Worm (Caenorhabditis elegans) whole organism, late embryonic: ENCODE data around the gene mma-1.

Experiments
- C08G9.2 ChIP-seq: sonication (generic microtip); optimal IDR thresholded peaks from 2 replicates; lab custom pipeline; 2016; ENCODE audit warnings: mild to moderate bottlenecking, missing genetic modification characterization, moderate library complexity, missing compliant biosample characterization
- C38D4.7 ChIP-seq: fragments of 200-800 bp; sonication (Bioruptor generic); optimal IDR thresholded peaks from 2 replicates; lab custom pipeline; 2018; ENCODE audit warnings: mild to moderate bottlenecking, missing genetic modification characterization, moderate library complexity, missing compliant biosample characterization
- K09A11.1 ChIP-seq: sonication (generic microtip); optimal IDR thresholded peaks from 2 replicates; lab custom pipeline; 2017; ENCODE audit warnings: antibody characterized with exemption, mild to moderate bottlenecking, missing genetic modification characterization, missing compliant biosample characterization; ENCODE audit not compliant: insufficient read depth
- T23F11.4 ChIP-seq: fragments of 200-800 bp; sonication (Bioruptor generic); optimal IDR thresholded peaks from 2 replicates; lab custom pipeline; 2018; ENCODE audit warnings: mild to moderate bottlenecking, missing genetic modification characterization, missing compliant biosample characterization
- Y22D7AL.16 ChIP-seq: sonication (generic microtip); optimal IDR thresholded peaks from 2 replicates; lab custom pipeline; 2016; ENCODE audit warnings: missing genetic modification characterization, missing compliant biosample characterization
- ama-1 ChIP-seq: fragments of 150-350 bp; optimal IDR thresholded peaks from 2 replicates; lab custom pipeline; 2014
- ceh-14 ChIP-seq: sonication (generic microtip); optimal IDR thresholded peaks from 2 replicates; lab custom pipeline; 2016; ENCODE audit warnings: missing genotype, missing genetic modification characterization, missing compliant biosample characterization
- ceh-18 ChIP-seq: sonication (generic microtip); optimal IDR thresholded peaks from 2 replicates; lab custom pipeline; 2016; ENCODE audit warnings: missing genetic modification characterization, missing compliant biosample characterization
- ceh-19 ChIP-seq: fragments of 200-800 bp; sonication (Bioruptor generic); optimal IDR thresholded peaks from 2 replicates; lab custom pipeline; 2018; ENCODE audit warnings: mild to moderate bottlenecking, missing genetic modification characterization, missing compliant biosample characterization
- ceh-2 ChIP-seq: sonication (generic microtip); optimal IDR thresholded peaks from 2 replicates; lab custom pipeline; 2016; ENCODE audit warnings: missing genotype, missing genetic modification characterization, missing compliant biosample characterization
- ceh-22 ChIP-seq: sonication (generic microtip); optimal IDR thresholded peaks from 2 replicates; lab custom pipeline; 2017; ENCODE audit warnings: missing biosample characterization, missing genetic modification characterization
- ceh-24 ChIP-seq: sonication (generic microtip); optimal IDR thresholded peaks from 2 replicates; lab custom pipeline; 2016; ENCODE audit warnings: mild to moderate bottlenecking, missing genetic modification characterization, missing compliant biosample characterization
- ceh-30 ChIP-seq: fragments of 150-350 bp; optimal IDR thresholded peaks from 2 replicates; lab custom pipeline; 2014; ENCODE audit warnings: missing biosample characterization, missing genetic modification characterization
- ceh-34 ChIP-seq: sonication (generic microtip); optimal IDR thresholded peaks from 2 replicates; lab custom pipeline; 2016; ENCODE audit warnings: mild to moderate bottlenecking, missing genetic modification characterization, missing compliant biosample characterization
- ceh-45 ChIP-seq: fragments of 200-800 bp; sonication (Bioruptor generic); IDR thresholded peaks from 2 replicates; pipeline ENCODE4 v1.3.6; 2022; ENCODE audit warnings: missing genetic modification reagents, missing genetic modification characterization, missing compliant biosample characterization
- che-1 ChIP-seq: sonication (generic microtip); optimal IDR thresholded peaks from 2 replicates; lab custom pipeline; 2016; ENCODE audit warnings: mild to moderate bottlenecking, missing genetic modification characterization, missing compliant biosample characterization
- dmd-4 ChIP-seq: sonication (generic microtip); optimal IDR thresholded peaks from 2 replicates; lab custom pipeline; 2016; ENCODE audit warnings: borderline replicate concordance, missing genetic modification characterization, missing compliant biosample characterization
- elt-2 ChIP-seq: sonication (generic microtip); optimal IDR thresholded peaks from 2 replicates; lab custom pipeline; 2016; ENCODE audit warnings: missing genetic modification reagents, missing genetic modification characterization, missing compliant biosample characterization
- elt-4 ChIP-seq: sonication (generic microtip); optimal IDR thresholded peaks from 2 replicates; lab custom pipeline; 2016; ENCODE audit warnings: missing genetic modification characterization, missing compliant biosample characterization
- ets-4 ChIP-seq: sonication (generic microtip); optimal IDR thresholded peaks from 2 replicates; lab custom pipeline; 2016; ENCODE audit warnings: missing genetic modification characterization, missing compliant biosample characterization
- eyg-1 ChIP-seq: sonication (generic microtip); optimal IDR thresholded peaks from 2 replicates; lab custom pipeline; 2016; ENCODE audit warnings: missing genotype, missing genetic modification characterization, missing compliant biosample characterization
- fax-1 ChIP-seq: sonication (generic microtip); optimal IDR thresholded peaks from 2 replicates; lab custom pipeline; 2016; ENCODE audit warnings: missing genotype, missing genetic modification characterization, missing compliant biosample characterization
- fkh-10 ChIP-seq: fragments of 150-350 bp; optimal IDR thresholded peaks from 2 replicates; lab custom pipeline; 2014; ENCODE audit warnings: missing biosample characterization, missing genetic modification reagents, missing genetic modification characterization
- gmeb-2 ChIP-seq: sonication (generic microtip); optimal IDR thresholded peaks from 2 replicates; lab custom pipeline; 2016; ENCODE audit warnings: missing genetic modification characterization, inconsistent platforms, missing compliant biosample characterization
- hlh-13 ChIP-seq: fragments of 200-800 bp; sonication (Bioruptor generic); optimal IDR thresholded peaks from 2 replicates; lab custom pipeline; 2018; ENCODE audit warnings: mild to moderate bottlenecking, missing genetic modification characterization, missing compliant biosample characterization
- hlh-15 ChIP-seq: sonication (generic microtip); optimal IDR thresholded peaks from 2 replicates; lab custom pipeline; 2016; ENCODE audit warnings: missing genetic modification characterization, missing compliant biosample characterization
- hlh-30 ChIP-seq: sonication (generic microtip); optimal IDR thresholded peaks from 2 replicates; lab custom pipeline; 2017; ENCODE audit warnings: antibody characterized with exemption, missing genetic modification characterization, missing compliant biosample characterization; ENCODE audit not compliant: insufficient read depth
- hlh-6 ChIP-seq: sonication (generic microtip); optimal IDR thresholded peaks from 2 replicates; lab custom pipeline; 2016; ENCODE audit warnings: missing genotype, missing genetic modification characterization, missing compliant biosample characterization
- lin-11 ChIP-seq: fragments of 200-800 bp; sonication (Bioruptor generic); optimal IDR thresholded peaks from 2 replicates; lab custom pipeline; 2018; ENCODE audit warnings: mild to moderate bottlenecking, missing genetic modification characterization, missing compliant biosample characterization
- madf-2 ChIP-seq: sonication (generic microtip); optimal IDR thresholded peaks from 2 replicates; lab custom pipeline; 2017; ENCODE audit warnings: missing genetic modification characterization, missing compliant biosample characterization
- nhr-11 ChIP-seq: fragments of 150-350 bp; optimal IDR thresholded peaks from 2 replicates; lab custom pipeline; 2014; ENCODE audit warnings: missing biosample characterization, missing genetic modification characterization
- npax-4 ChIP-seq: sonication (generic microtip); optimal IDR thresholded peaks from 2 replicates; lab custom pipeline; 2016; ENCODE audit warnings: missing genetic modification characterization, missing compliant biosample characterization
- pat-9 ChIP-seq: fragments of 200-800 bp; sonication (Bioruptor generic); optimal IDR thresholded peaks from 2 replicates; lab custom pipeline; 2018; ENCODE audit warnings: mild to moderate bottlenecking, missing genetic modification characterization, moderate library complexity, missing compliant biosample characterization
- pax-1 ChIP-seq: fragments of 150-350 bp; optimal IDR thresholded peaks from 2 replicates; lab custom pipeline; 2014; ENCODE audit warnings: missing biosample characterization, missing genetic modification characterization
- pha-2 ChIP-seq: sonication (generic microtip); optimal IDR thresholded peaks from 2 replicates; lab custom pipeline; 2017; ENCODE audit warnings: mild to moderate bottlenecking, missing genetic modification characterization, missing compliant biosample characterization
- pha-4 ChIP-seq: fragments of 150-350 bp; optimal IDR thresholded peaks from 2 replicates; lab custom pipeline; 2018; ENCODE audit warnings: missing biosample characterization, missing genetic modification reagents, missing genetic modification characterization
- pqm-1 ChIP-seq: sonication (generic microtip); optimal IDR thresholded peaks from 2 replicates; lab custom pipeline; 2016; ENCODE audit warnings: missing genetic modification characterization, missing compliant biosample characterization
- pros-1 ChIP-seq: fragments of 150-350 bp; optimal IDR thresholded peaks from 2 replicates; lab custom pipeline; 2014; ENCODE audit warnings: missing biosample characterization, missing genetic modification reagents, missing genetic modification characterization
- ref-2 ChIP-seq: sonication (generic microtip); optimal IDR thresholded peaks from 2 replicates; lab custom pipeline; 2016; ENCODE audit warnings: missing genetic modification characterization, missing compliant biosample characterization
- tbx-2 ChIP-seq: sonication (generic microtip); optimal IDR thresholded peaks from 2 replicates; lab custom pipeline; 2016; ENCODE audit warnings: missing genetic modification characterization, missing compliant biosample characterization
- tbx-7 ChIP-seq: sonication (generic microtip); optimal IDR thresholded peaks from 2 replicates; lab custom pipeline; 2016; ENCODE audit warnings: missing genotype, missing genetic modification characterization, missing compliant biosample characterization
- unc-42 ChIP-seq: sonication (generic microtip); optimal IDR thresholded peaks from 2 replicates; lab custom pipeline; 2016; ENCODE audit warnings: missing genotype, missing genetic modification characterization, missing compliant biosample characterization
- unc-55 ChIP-seq: sonication (generic microtip); optimal IDR thresholded peaks from 2 replicates; lab custom pipeline; 2017; ENCODE audit warnings: missing biosample characterization, missing genetic modification reagents, missing genetic modification characterization
- unc-86 ChIP-seq: sonication (generic microtip); optimal IDR thresholded peaks from 2 replicates; lab custom pipeline; 2016; ENCODE audit warnings: missing genetic modification characterization, missing compliant biosample characterization
- ztf-16 ChIP-seq: sonication (generic microtip); optimal IDR thresholded peaks from 2 replicates; lab custom pipeline; 2017; ENCODE audit warnings: missing genetic modification characterization, missing compliant biosample characterization

The mma-1 gene

DNA sequence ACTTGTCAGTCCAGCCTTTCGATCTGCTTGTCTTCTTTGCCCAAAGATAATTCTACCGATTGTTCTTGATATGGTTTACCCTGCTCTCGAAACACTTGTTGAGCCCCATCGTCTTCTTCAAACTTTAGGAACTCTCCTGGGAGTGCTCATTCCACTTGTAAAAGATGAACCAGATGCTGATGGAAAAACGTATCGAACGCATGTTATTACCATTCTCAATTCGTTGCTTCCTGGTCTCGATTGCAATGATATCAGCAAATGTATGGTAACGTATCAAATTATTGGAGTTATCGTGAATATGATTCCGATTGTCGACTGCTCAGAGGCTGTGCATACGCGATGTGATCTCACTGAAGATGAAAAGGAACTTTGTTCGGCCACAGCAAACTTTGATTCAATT lies 5.7 kb upstream of the mma-1 start:
- TF ChIP-seq eyg-1 (tag; lab: Kevin White, UChicago), result no peak
- TF ChIP-seq dmd-4, result no peak
- TF ChIP-seq ceh-2 (tag; lab: Kevin White, UChicago), result no peak
- no peak for TF ChIP-seq che-1
- TF ChIP-seq ets-4 (tag; lab: Kevin White, UChicago), result no peak
- no peak for TF ChIP-seq ref-2 (tag; lab: Kevin White, UChicago)
- TF ChIP-seq ceh-45 (GFP tag; lab: Robert Waterston, UW), result no peak
- no peak for TF ChIP-seq pha-2 (tag; lab: Kevin White, UChicago)
- TF ChIP-seq nhr-11, result no peak
- TF ChIP-seq, all 69 proteins: peak for 0

DNA sequence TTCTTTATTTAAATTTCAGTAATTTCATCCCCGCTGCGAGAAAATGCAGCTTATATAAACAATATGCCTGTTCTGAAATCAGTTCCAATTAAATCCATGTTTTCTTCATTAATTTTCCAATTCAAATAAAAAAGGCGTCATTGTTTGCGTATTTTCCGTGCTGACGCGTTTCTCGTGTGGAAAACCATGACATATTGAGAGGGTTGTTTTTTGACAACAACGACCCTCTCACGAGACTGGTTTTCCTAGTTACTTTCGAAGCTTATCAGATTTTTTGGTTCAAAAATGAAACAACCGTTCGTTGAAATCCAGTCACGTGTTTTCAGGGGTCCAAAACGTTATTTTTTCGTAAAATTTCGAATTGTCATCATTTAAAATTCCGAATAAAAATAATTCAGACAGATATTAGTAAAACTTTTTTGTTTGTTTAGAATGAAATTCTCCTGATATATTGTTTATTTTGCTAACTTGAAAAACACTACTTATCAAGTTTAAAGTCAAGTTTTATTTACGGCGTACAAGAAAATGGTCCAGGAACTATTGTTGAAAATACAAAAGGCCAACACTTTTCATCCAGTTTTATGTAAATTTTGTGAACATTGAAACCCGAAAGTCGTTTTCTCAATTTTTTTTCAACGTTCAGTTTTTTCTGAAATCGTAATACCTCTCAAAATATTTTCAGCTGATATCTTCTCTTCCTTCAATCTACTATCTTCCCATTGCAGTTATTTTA lies 3.6 kb upstream of the mma-1 start, which contains the start of gene C14C10.5:
Gene C14C10.5 (plus strand): TSS at position 683 of the 733 bp plus-strand sequence.
- TF ChIP-seq npax-4 (tag; lab: Kevin White, UChicago) (no peak), pax-1 (tag; lab: Kevin White, UChicago) (no peak), pros-1 (tag; lab: Kevin White, UChicago) (no peak), ceh-22 (tag; lab: Kevin White, UChicago) (no peak), ceh-14 (no peak), unc-55 (GFP tag; lab: Kevin White, UChicago) (no peak), tbx-7 (tag; lab: Kevin White, UChicago) (no peak), ceh-18 (tag; lab: Kevin White, UChicago) (no peak), elt-2 (tag; lab: Kevin White, UChicago) (no peak), ztf-16 (no peak), unc-86 (tag; lab: Kevin White, UChicago) (no peak), hlh-6 (no peak), pqm-1 (tag; lab: Kevin White, UChicago) (no peak), ceh-30 (tag; lab: Kevin White, UChicago) (no peak), hlh-13 (GFP tag; lab: Kevin White, UChicago) (no peak), lin-11 (tag; lab: Kevin White, UChicago) (no peak), ceh-45 (GFP tag; lab: Robert Waterston, UW) (no peak)

DNA sequence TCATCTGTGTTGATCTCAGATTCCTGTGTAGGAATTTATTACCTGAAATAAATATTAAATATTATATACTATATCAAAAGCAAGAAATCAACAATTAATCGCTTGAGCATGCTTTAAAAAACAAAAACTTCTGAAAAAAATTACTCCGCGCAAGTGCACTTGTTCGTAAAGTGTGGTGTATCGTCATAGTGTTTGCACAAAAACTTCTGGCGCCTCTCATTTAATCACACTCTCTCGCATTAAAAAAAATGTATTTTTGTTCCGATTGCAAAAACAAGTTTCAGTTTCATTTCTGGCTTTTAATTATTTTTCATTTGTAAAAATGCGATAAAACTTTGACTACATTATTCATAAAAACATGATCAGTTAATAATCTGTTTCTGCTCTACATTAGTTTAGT lies 3.0 kb upstream of the mma-1 start, which contains the start of the genes C14C10.10 and ril-2:
Gene C14C10.10 (minus strand): TSS at position 19 of the 400 bp plus-strand sequence.
Gene ril-2 (minus strand): TSS at position 48 of the 400 bp plus-strand sequence.
- TF ChIP-seq pha-4 (no peak), fkh-10 (GFP tag; lab: Kevin White, UChicago) (no peak), tbx-2 (tag; lab: Kevin White, UChicago) (no peak), pros-1 (tag; lab: Kevin White, UChicago) (no peak), che-1 (no peak), gmeb-2 (no peak), ama-1 (no peak), lin-11 (tag; lab: Kevin White, UChicago) (no peak), ceh-34 (tag; lab: Kevin White, UChicago) (no peak), K09A11.1 (tag; lab: Kevin White, UChicago) (no peak), fax-1 (tag; lab: Kevin White, UChicago) (no peak), ceh-22 (tag; lab: Kevin White, UChicago) (no peak), ceh-14 (no peak), hlh-13 (GFP tag; lab: Kevin White, UChicago) (no peak), eyg-1 (tag; lab: Kevin White, UChicago) (no peak), C38D4.7 (no peak), npax-4 (tag; lab: Kevin White, UChicago) (no peak), Y22D7AL.16 (tag; lab: Kevin White, UChicago) (no peak), unc-42 (tag; lab: Kevin White, UChicago) (no peak)

DNA sequence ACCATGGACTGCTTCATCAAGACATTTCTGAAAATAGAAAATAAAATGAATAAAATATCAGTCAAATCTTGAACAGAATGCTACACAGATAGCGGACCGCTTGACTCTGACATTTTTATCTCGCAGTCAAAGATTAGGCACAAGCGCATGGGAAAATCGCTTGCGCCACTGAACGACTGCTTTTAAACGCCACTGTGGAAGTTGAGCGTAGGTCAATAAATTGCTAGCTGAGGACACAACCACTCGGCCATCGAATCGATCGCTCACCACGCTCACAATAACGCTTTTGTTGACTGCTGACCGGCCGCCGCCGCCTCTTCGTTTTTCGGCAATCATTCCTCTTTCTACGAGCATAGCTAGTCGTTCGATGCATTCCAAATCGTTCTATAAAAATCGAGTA lies 699 bp upstream of the mma-1 start:
- TF ChIP-seq madf-2, result peak; percentile 24
- TF ChIP-seq hlh-30 (tag; lab: Kevin White, UChicago), result no peak
- peak; percentile 42 for TF ChIP-seq pat-9 (tag; lab: Kevin White, UChicago)
- peak; percentile 70 for TF ChIP-seq ref-2 (tag; lab: Kevin White, UChicago)
- TF ChIP-seq elt-4 (tag; lab: Kevin White, UChicago), result no peak
- no peak for TF ChIP-seq K09A11.1 (tag; lab: Kevin White, UChicago)
- TF ChIP-seq elt-2 (tag; lab: Kevin White, UChicago), result peak; percentile 89
- peak; percentile 67 for TF ChIP-seq C08G9.2 (tag; lab: Kevin White, UChicago)
- TF ChIP-seq ceh-19 (GFP tag; lab: Kevin White, UChicago), result peak; percentile 54
- peak; percentile 33 for TF ChIP-seq hlh-15
- TF ChIP-seq tbx-7 (tag; lab: Kevin White, UChicago), result peak; percentile 38
- TF ChIP-seq eyg-1 (tag; lab: Kevin White, UChicago), result peak; percentile 60
- no peak for TF ChIP-seq T23F11.4 (GFP tag; lab: Kevin White, UChicago)
- TF ChIP-seq ceh-34 (tag; lab: Kevin White, UChicago), result peak; percentile 78
- peak; percentile 46 for TF ChIP-seq fax-1 (tag; lab: Kevin White, UChicago)
- TF ChIP-seq gmeb-2, result peak; percentile 64
- no peak for TF ChIP-seq ceh-22 (tag; lab: Kevin White, UChicago)
- TF ChIP-seq unc-55 (GFP tag; lab: Kevin White, UChicago), result no peak
- no peak for TF ChIP-seq ceh-24 (tag; lab: Kevin White, UChicago)
